Worm (Caenorhabditis elegans): ENCODE results near the gene F09F9.1.

Gene F09F9.1

DNA sequence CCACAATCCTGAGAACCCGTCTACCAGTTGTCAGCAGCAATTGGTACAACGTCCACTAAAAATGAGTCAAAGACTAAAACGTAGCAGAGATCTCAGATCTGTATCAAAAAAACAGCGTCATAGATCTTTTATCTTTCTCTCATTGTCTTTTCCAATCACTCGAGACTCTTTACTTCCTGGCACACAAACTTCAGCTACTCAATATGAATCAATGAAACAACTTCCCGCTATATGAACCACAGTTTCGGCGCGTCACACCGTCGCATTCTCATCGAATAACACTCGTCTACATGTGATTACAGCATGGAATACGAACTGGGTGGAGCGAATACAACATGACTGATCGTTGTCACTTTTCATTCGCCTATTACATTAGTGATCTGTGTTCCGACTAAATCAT lies 17.1 kb downstream of the F09F9.1 start (continued):
- no peak for TF ChIP-seq saeg-2 (GFP tag; IDR thresholded peaks at IDR 0.05)
- no peak for TF ChIP-seq duxl-1 (tag; optimal IDR thresholded peaks at IDR 0.05; ENCODE audit: poor library complexity)
- TF ChIP-seq lin-1 (GFP tag; IDR thresholded peaks at IDR 0.05), result no peak
- TF ChIP-seq nhr-10 (tag; optimal IDR thresholded peaks at IDR 0.05), result peak; percentile 48
- peak; percentile 1 for TF ChIP-seq gei-8 (GFP tag; optimal IDR thresholded peaks at IDR 0.05)
- TF ChIP-seq unc-130 (GFP tag; optimal IDR thresholded peaks at IDR 0.05), result no peak
- no peak for TF ChIP-seq nhr-6 (tag; optimal IDR thresholded peaks at IDR 0.05)
- no peak for TF ChIP-seq pha-4 (GFP tag; IDR thresholded peaks at IDR 0.05)
- TF ChIP-seq pha-4 (tag; optimal IDR thresholded peaks at IDR 0.05), result no peak
- TF ChIP-seq mes-2 (tag; optimal IDR thresholded peaks at IDR 0.05; ENCODE audit: poor library complexity, severe bottlenecking), result no peak
- TF ChIP-seq fkh-10 (GFP tag; optimal IDR thresholded peaks at IDR 0.05), result no peak
- TF ChIP-seq daf-16 (GFP tag; optimal IDR thresholded peaks at IDR 0.05), result no peak
- no peak for TF ChIP-seq daf-16 (tag; optimal IDR thresholded peaks at IDR 0.05)
- no peak for TF ChIP-seq nhr-42 (GFP tag; IDR thresholded peaks at IDR 0.05)
- TF ChIP-seq spr-1 (tag; optimal IDR thresholded peaks at IDR 0.05), result no peak
- no peak for TF ChIP-seq mdt-29 (GFP tag; IDR thresholded peaks at IDR 0.05)
- TF ChIP-seq nhr-77 (tag; optimal IDR thresholded peaks at IDR 0.05), result peak; percentile 38
- peak; percentile 7 for TF ChIP-seq nhr-11 (tag; optimal IDR thresholded peaks at IDR 0.05)
- TF ChIP-seq lin-39 (tag; optimal IDR thresholded peaks at IDR 0.05), result no peak
- no peak for TF ChIP-seq spr-3 (GFP tag; optimal IDR thresholded peaks at IDR 0.05)
- TF ChIP-seq php-3 (GFP tag; IDR thresholded peaks at IDR 0.05), result no peak
- no peak for TF ChIP-seq nhr-111 (GFP tag; optimal IDR thresholded peaks at IDR 0.05)
- no peak for TF ChIP-seq lin-38 (GFP tag; IDR thresholded peaks at IDR 0.05)
- TF ChIP-seq cey-2 (tag; optimal IDR thresholded peaks at IDR 0.05; ENCODE audit: borderline replicate concordance, insufficient read depth), result peak; percentile 81
- no peak for TF ChIP-seq ama-1 (optimal IDR thresholded peaks at IDR 0.05)
- peak in 1 of 2 experiments; percentile 15 for TF ChIP-seq hif-1 (tag; optimal IDR thresholded peaks at IDR 0.05)
- TF ChIP-seq Y105C5A.15 (GFP tag; IDR thresholded peaks at IDR 0.05), result no peak

DNA sequence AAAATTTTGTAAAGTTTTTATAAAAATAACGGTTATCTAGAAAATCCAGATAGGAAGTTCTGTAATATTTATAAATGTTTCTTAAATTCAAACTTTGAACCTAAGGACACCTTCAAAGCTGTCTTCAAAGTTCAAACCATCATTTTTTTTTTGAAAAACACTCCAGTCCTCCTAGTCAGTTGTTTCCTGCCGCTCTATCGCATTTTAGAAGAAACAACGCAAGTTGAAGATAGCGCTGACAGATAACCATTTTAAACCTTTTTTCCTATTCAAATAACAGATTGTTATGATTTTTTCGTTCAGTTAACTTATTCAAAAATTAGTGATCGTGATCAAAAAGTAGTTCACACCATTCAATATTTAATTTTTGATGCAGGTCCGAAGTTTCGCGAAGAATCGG lies 18.3 kb downstream of the F09F9.1 start:
- no peak for TF ChIP-seq daf-16 (GFP tag; optimal IDR thresholded peaks at IDR 0.05)
- TF ChIP-seq daf-16 (tag; optimal IDR thresholded peaks at IDR 0.05), result peak; percentile 27
- TF ChIP-seq unc-62 (GFP tag; optimal IDR thresholded peaks at IDR 0.05 in 1 of 2), result no peak
- no peak for TF ChIP-seq unc-62 (tag; optimal IDR thresholded peaks at IDR 0.05)
- TF ChIP-seq lin-29 (GFP tag; IDR thresholded peaks at IDR 0.05), result no peak
- peak; percentile 21 for TF ChIP-seq dve-1 (tag; optimal IDR thresholded peaks at IDR 0.05; ENCODE audit: insufficient read depth)
- TF ChIP-seq pqm-1 (tag; optimal IDR thresholded peaks at IDR 0.05), result peak; percentile 70
- TF ChIP-seq Y48G9A.11 (GFP tag; IDR thresholded peaks at IDR 0.05), result no peak
- peak; percentile 37 for TF ChIP-seq nhr-28 (tag; optimal IDR thresholded peaks at IDR 0.05)

DNA sequence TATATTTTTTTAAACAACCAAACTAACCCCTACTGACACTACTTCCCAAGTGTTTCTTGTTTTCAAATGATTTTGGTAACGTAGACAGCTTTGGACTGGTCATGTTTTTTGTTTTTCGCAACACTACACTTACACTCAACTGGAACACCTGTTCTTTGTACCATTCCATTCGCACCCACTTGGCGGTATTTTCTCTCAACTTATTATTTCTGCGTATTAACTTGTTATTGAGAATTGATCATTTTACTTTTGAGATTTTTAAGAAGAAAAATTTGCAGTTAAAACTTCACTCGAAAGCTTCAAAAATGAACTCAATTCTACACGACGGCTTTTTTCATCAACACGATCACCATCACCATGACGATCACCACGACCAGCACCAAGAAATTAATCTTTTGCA lies 19.7 kb downstream of the F09F9.1 start, which contains the start of gene ZK470.2:
ZK470.2 (plus strand) TSS at position 301 of the 400 bp plus-strand sequence.
- TF ChIP-seq fkh-10 (GFP tag; optimal IDR thresholded peaks at IDR 0.05) (no peak), zip-2 (tag; optimal IDR thresholded peaks at IDR 0.05) (no peak), zag-1 (tag; optimal IDR thresholded peaks at IDR 0.05) (no peak), unc-62 (GFP tag; optimal IDR thresholded peaks at IDR 0.05 in 1 of 2) (peak in 1 of 2 experiments; percentile 72), unc-62 (tag; optimal IDR thresholded peaks at IDR 0.05) (no peak), mep-1 (tag; optimal IDR thresholded peaks at IDR 0.05) (no peak), rbr-2 (tag; optimal IDR thresholded peaks at IDR 0.05) (no peak), mes-2 (tag; optimal IDR thresholded peaks at IDR 0.05; ENCODE audit: poor library complexity, severe bottlenecking) (no peak), unc-130 (GFP tag; optimal IDR thresholded peaks at IDR 0.05) (no peak)

Data from whole organism, L4 larva.